Fruit fly (Drosophila melanogaster) whole organism: ENCODE results near the gene dar1.

Experiments used
- CG8478 ChIP-seq: fragments of >200 bp; optimal IDR thresholded peaks from 2 replicates; lab custom pipeline; 2018; ENCODE audit warnings: inconsistent platforms
- Dll ChIP-seq: fragments of >200 bp; optimal IDR thresholded peaks from 2 replicates; lab custom pipeline; 2017
- EcR ChIP-seq, 2 experiments: fragments of >200 bp; optimal IDR thresholded peaks; 2 replicates each; lab custom pipeline; 2017; ENCODE audit warnings: missing biosample characterization in 2 of 2, missing genetic modification characterization in 2 of 2, missing genetic modification reagents in 2 of 2
- pan ChIP-seq: fragments of >200 bp; optimal IDR thresholded peaks from 2 replicates; lab custom pipeline; 2017
- psq ChIP-seq: fragments of >200 bp; optimal IDR thresholded peaks from 2 replicates; lab custom pipeline; 2017
- usp ChIP-seq: fragments of >200 bp; optimal IDR thresholded peaks from 2 replicates; lab custom pipeline; 2017; ENCODE audit warnings: missing biosample characterization, missing genetic modification characterization, mixed read lengths

The dar1 gene

DNA sequence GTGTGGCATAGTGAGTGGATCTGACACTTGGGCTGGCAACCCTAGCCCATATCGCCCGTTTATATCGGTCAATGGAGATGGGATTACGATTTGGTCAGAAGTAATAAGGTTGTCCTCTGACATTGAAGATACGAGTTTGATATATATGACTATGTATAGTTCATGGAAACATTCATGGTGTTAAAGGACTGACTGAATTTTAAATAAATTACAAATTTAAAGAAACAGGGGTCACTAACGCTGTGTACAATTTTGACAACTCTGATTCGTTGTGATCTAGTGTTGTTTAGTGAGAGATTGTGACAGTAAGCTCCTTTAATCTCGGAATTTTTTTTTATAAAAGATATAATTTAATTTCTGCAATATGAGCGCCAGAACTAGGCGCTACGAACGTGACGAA, 32.6 kb downstream of the dar1 start, which contains the start of gene CG43098:
CG43098 (plus strand) TSS at position 301 of the 400 bp plus-strand sequence.
- TF ChIP-seq usp (GFP tag; lab: Kevin White, UChicago) (no peak), Dll (lab: Kevin White, UChicago) (no peak), CG8478 (no peak), EcR (GFP tag; optimal IDR thresholded peaks at IDR 0.05; lab: Kevin White, UChicago) (no peak), psq (lab: Kevin White, UChicago) (no peak), pan (no peak)

- no peak for TF ChIP-seq usp (GFP tag; lab: Kevin White, UChicago)
- no peak for TF ChIP-seq EcR (GFP tag; optimal IDR thresholded peaks at IDR 0.05; lab: Kevin White, UChicago)
- TF ChIP-seq psq (lab: Kevin White, UChicago), result no peak
- TF ChIP-seq Dll (lab: Kevin White, UChicago), result no peak
- TF ChIP-seq pan, result no peak
- no peak for TF ChIP-seq CG8478
These were observed 39.4 kb downstream of the dar1 start for dm6 chr3L:3665288-3666210.

DNA sequence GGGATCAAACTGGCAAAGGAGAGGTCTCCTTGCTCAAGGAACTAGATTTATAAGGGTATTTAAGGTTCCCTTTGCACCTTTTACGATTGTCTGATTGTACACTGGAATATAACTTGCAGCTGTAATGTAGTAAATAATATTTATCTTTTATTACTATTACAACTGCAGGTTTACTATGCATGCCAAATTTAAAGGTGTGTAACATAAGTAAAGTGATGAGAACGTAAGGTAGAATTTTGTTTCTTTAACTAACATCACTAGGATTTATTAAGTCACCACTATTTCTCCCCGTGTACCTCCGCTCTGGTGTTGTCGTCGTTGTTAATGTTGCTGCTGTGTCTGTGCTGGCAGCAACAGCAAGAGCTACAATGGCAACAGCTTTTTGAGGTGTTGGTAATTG, 41.4 kb downstream of the dar1 start:
- TF ChIP-seq psq (lab: Kevin White, UChicago), result no peak
- TF ChIP-seq EcR (GFP tag; optimal IDR thresholded peaks at IDR 0.05; lab: Kevin White, UChicago), result no peak

DNA sequence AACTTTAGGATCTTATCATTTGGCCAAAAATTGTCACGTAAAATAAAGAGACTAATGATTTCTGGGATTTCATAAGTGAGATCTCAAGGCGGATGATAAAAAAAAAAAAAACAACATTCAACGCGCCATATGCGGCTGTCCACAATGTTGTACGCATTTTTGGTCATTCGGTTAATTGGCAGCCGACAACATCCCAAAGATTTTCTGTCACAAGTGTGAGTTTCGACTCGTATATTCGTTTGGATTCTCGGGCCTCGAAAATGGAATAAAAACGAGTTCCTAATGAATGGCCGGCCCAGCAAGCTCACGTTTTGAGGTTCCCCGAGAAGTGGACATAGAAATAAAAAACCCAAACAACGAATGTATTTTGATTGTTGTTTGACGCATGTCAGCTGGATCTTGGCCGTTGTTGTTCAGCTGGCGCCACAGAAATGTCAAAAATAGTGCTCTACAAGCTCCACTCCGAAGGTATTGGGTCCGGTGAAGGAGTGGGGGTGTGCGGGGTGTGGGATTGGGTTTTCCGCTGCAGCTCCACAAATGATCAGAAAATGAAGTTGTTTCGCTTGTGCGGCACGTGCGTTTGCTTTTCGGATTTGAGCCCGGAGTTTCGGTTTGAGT, 46.4 kb downstream of the dar1 start:
- no peak for TF ChIP-seq CG8478
- no peak for TF ChIP-seq EcR (GFP tag; optimal IDR thresholded peaks at IDR 0.05; lab: Kevin White, UChicago)
- TF ChIP-seq pan, result no peak
- no peak for TF ChIP-seq usp (GFP tag; lab: Kevin White, UChicago)
- TF ChIP-seq psq (lab: Kevin White, UChicago), result no peak
- no peak for TF ChIP-seq Dll (lab: Kevin White, UChicago)

DNA sequence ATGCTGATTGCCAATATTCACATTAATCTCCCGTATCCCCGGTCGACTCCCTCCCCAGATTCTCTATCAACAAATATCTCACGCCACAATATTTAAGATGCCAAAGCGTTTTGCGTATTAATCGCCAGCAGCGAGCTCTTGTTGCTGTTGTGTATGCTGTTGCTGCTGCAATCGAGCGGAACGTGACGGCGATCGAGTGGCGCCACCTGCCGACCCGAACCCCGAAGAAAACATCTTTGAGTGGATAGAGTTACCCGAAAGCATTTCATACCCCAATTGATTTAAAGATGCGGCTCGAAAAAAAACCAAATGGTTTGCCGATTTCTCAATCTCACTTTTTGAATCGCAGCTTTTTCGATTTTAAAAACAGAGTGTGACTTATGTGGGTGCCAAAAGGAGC, 52.2 kb downstream of the dar1 start:
- no peak for TF ChIP-seq EcR (GFP tag; optimal IDR thresholded peaks at IDR 0.05; lab: Kevin White, UChicago)
- TF ChIP-seq pan, result no peak
- no peak for TF ChIP-seq CG8478
- no peak for TF ChIP-seq psq (lab: Kevin White, UChicago)
- TF ChIP-seq Dll (lab: Kevin White, UChicago), result no peak
- no peak for TF ChIP-seq usp (GFP tag; lab: Kevin White, UChicago)

DNA sequence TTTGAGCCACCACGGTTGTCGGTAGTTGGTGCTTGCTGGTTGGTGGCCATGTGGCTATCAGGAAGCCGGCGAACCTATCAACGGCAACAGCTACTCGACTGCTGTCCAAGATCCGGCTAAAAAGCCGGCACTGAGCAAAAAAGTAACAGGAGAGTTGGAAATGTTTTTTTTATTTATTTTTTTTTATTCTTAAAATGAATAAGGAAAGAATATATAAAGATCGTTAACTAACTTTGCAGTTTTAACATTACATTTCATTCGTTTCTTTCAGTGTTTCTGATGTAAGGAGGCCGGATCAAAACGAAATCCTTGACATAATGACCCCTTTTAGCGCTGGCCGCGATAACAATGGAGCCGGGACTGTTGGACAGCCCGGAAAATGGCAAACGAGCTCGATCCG, 57.9 kb downstream of the dar1 start:
- TF ChIP-seq EcR (GFP tag; optimal IDR thresholded peaks at IDR 0.05; lab: Kevin White, UChicago), result no peak
- TF ChIP-seq CG8478, result no peak

DNA sequence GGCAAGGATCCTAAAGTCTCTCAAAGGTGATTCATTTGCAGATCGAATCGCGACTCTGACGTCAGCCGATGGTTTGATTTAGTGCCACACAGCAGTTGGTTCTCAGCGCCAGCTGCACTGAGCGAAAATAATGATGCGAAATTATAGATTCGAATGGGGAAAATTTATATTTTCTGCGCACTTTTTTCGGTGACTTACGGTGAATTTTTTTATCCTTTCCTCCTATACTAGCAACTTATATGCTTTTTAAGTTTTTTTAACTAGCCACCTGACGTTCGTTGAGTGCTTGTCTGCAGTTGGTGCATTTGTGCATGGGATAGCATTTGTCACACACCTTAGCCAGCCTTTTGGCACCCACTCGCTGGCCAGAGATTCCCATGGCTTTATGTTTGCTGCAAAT, 60.1 kb downstream of the dar1 start:
- no peak for TF ChIP-seq psq (lab: Kevin White, UChicago)
- no peak for TF ChIP-seq pan
- no peak for TF ChIP-seq EcR (GFP tag; optimal IDR thresholded peaks at IDR 0.05; lab: Kevin White, UChicago)
- no peak for TF ChIP-seq CG8478
- TF ChIP-seq usp (GFP tag; lab: Kevin White, UChicago), result no peak

DNA sequence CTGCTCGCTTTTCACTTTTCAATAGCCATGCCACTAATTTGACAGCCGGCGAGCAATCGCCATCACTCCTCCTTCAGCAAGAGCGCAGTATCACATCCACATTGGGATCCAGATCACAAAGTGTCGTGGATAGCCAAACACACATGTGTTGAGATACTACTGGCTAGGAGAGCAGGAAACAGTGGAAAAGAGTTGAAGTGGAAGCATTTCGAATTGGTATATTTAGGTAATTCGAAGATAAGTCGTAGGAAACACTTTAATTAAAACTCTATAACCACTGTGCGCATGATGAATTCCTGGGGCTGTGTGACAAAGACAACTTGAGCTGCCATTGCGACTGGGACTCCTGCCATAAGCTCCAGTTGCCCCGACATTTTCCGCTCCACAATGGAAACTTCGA, 63.9 kb downstream of the dar1 start:
- TF ChIP-seq EcR (GFP tag; optimal IDR thresholded peaks at IDR 0.05; lab: Kevin White, UChicago) (no peak), usp (GFP tag; lab: Kevin White, UChicago) (no peak), pan (no peak), Dll (lab: Kevin White, UChicago) (no peak), psq (lab: Kevin White, UChicago) (no peak), CG8478 (no peak)

- no peak for TF ChIP-seq usp (GFP tag; lab: Kevin White, UChicago)
- TF ChIP-seq CG8478, result no peak
- no peak for TF ChIP-seq pan
- no peak for TF ChIP-seq Dll (lab: Kevin White, UChicago)
- TF ChIP-seq psq (lab: Kevin White, UChicago), result no peak
- TF ChIP-seq EcR (GFP tag; optimal IDR thresholded peaks at IDR 0.05; lab: Kevin White, UChicago), result no peak
These were observed 65.5 kb downstream of the dar1 start for dm6 chr3L:3691639-3692038.

DNA sequence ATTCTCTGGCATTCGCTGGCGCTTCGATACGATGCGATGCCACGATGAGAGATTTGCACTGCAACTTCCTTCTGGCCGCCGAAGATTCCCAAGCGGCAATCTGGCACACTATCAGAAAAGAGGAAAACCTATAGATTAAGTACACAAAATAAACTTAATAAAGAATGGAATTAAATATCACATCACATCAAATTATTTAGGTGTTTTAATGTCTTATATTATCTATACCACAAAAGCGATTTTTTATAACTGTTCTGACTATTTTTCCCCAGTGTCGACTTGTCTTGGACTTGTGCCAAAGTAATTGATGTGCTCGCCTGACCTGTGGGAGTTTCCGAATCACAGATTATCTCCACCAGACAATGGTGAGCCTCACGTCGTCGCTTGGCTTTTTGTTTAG, 69.2 kb downstream of the dar1 start:
- TF ChIP-seq usp (GFP tag; lab: Kevin White, UChicago) (no peak), psq (lab: Kevin White, UChicago) (no peak), Dll (lab: Kevin White, UChicago) (no peak), pan (no peak), EcR (GFP tag; optimal IDR thresholded peaks at IDR 0.05; lab: Kevin White, UChicago) (no peak), CG8478 (no peak)

- TF ChIP-seq Dll (lab: Kevin White, UChicago) (no peak), pan (no peak), usp (GFP tag; lab: Kevin White, UChicago) (no peak), psq (lab: Kevin White, UChicago) (no peak), EcR (GFP tag; optimal IDR thresholded peaks at IDR 0.05; lab: Kevin White, UChicago) (no peak), CG8478 (no peak)
These were observed 75.9 kb downstream of the dar1 start for dm6 chr3L:3702033-3702432.

DNA sequence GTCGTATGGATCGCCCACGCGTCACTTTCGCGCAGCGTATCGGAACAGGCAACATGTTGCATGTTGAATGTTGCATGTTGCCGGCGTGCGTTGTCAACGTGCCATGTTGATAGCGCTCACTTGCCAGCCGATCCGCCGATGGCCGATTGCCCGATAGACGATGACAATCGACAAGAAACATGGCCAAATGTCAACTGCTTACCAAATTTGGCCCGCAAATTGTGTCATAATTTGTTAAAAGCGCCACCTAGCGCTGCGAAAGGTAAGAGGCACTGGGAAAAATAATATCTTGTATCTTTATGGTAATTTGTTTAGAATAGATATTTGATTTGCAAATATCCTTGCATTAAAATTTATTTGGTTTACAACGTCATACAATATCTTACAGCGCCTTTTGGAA, 76.3 kb downstream of the dar1 start:
- no peak for TF ChIP-seq pan
- TF ChIP-seq Dll (lab: Kevin White, UChicago), result no peak
- no peak for TF ChIP-seq usp (GFP tag; lab: Kevin White, UChicago)
- TF ChIP-seq psq (lab: Kevin White, UChicago), result no peak
- no peak for TF ChIP-seq CG8478
- TF ChIP-seq EcR (GFP tag; optimal IDR thresholded peaks at IDR 0.05; lab: Kevin White, UChicago), result no peak
